Worm (Caenorhabditis elegans) whole organism, early embryonic: ENCODE measurements around the gene slc-30A9.

Experiments
- B0310.2 ChIP-seq: sonication (generic microtip); optimal IDR thresholded peaks from 2 replicates; lab custom pipeline; 2016; ENCODE audit warnings: mild to moderate bottlenecking, missing genetic modification characterization, missing compliant biosample characterization
- F13C5.2 ChIP-seq: sonication (generic microtip); optimal IDR thresholded peaks from 2 replicates; lab custom pipeline; 2017; ENCODE audit warnings: mild to moderate bottlenecking, missing genetic modification characterization, inconsistent platforms, missing compliant biosample characterization
- aly-1 ChIP-seq: sonication (generic microtip); optimal IDR thresholded peaks from 2 replicates; lab custom pipeline; 2016; ENCODE audit warnings: missing genetic modification characterization, missing compliant biosample characterization
- ama-1 ChIP-seq: fragments of 150-350 bp; optimal IDR thresholded peaks from 2 replicates; lab custom pipeline; 2014
- ceh-13 ChIP-seq: fragments of 200-800 bp; sonication (Bioruptor generic); optimal IDR thresholded peaks from 2 replicates; lab custom pipeline; 2018; ENCODE audit warnings: mild to moderate bottlenecking, missing genetic modification characterization, missing compliant biosample characterization
- ceh-36 ChIP-seq: sonication (generic microtip); optimal IDR thresholded peaks from 2 replicates; lab custom pipeline; 2016; ENCODE audit warnings: missing genetic modification characterization, inconsistent platforms, missing compliant biosample characterization
- ets-7 ChIP-seq: sonication (generic microtip); optimal IDR thresholded peaks from 2 replicates; lab custom pipeline; 2016; ENCODE audit warnings: missing genotype, missing genetic modification characterization, missing compliant biosample characterization
- flt-1 ChIP-seq: fragments of 200-800 bp; sonication (Bioruptor generic); IDR thresholded peaks from 2 replicates; pipeline ENCODE4 v1.3.6; 2022; ENCODE audit warnings: missing genetic modification characterization, missing compliant biosample characterization
- hmbx-1 ChIP-seq: sonication (generic microtip); optimal IDR thresholded peaks from 2 replicates; lab custom pipeline; 2016; ENCODE audit warnings: mild to moderate bottlenecking, missing genetic modification characterization, missing compliant biosample characterization
- hmg-4 ChIP-seq: fragments of 200-800 bp; sonication (Bioruptor generic); optimal IDR thresholded peaks from 2 replicates; lab custom pipeline; 2018; ENCODE audit warnings: mild to moderate bottlenecking, missing genetic modification characterization, missing compliant biosample characterization
- hnd-1 ChIP-seq: sonication (generic microtip); optimal IDR thresholded peaks from 2 replicates; lab custom pipeline; 2016; ENCODE audit warnings: missing genetic modification characterization, missing compliant biosample characterization
- pes-1 ChIP-seq: fragments of 200-800 bp; sonication (Bioruptor generic); IDR thresholded peaks from 2 replicates; pipeline ENCODE4 v1.3.6; 2022; ENCODE audit warnings: missing genetic modification reagents, missing genetic modification characterization, missing compliant biosample characterization
- scrt-1 ChIP-seq: fragments of 200-800 bp; sonication (Bioruptor generic); IDR thresholded peaks from 2 replicates; pipeline ENCODE4 v1.3.6; 2022; ENCODE audit warnings: missing genetic modification characterization, missing compliant biosample characterization
- sea-1 ChIP-seq: fragments of 200-800 bp; sonication (Bioruptor generic); conservative IDR thresholded peaks from 2 replicates; pipeline ENCODE4 v1.3.6; 2022; ENCODE audit warnings: missing genetic modification characterization, missing compliant biosample characterization
- tbx-11 ChIP-seq: fragments of 200-800 bp; sonication (Bioruptor generic); IDR thresholded peaks from 2 replicates; pipeline ENCODE4 v1.3.6; 2022; ENCODE audit warnings: missing genetic modification characterization, missing compliant biosample characterization
- tbx-37 ChIP-seq: fragments of 200-800 bp; sonication (Bioruptor generic); conservative IDR thresholded peaks from 2 replicates; pipeline ENCODE4 v1.3.6; 2022; ENCODE audit warnings: missing genetic modification reagents, missing genetic modification characterization, missing compliant biosample characterization
- tra-4 ChIP-seq: sonication (generic microtip); optimal IDR thresholded peaks from 2 replicates; lab custom pipeline; 2017; ENCODE audit warnings: missing genetic modification characterization, missing compliant biosample characterization

Gene slc-30A9

ce11 chrIII:2698740-2699139 lies at the start of gene slc-30A9:
TSS of gene slc-30A9 (minus strand) at chrIII:2698817.
- no peak for TF ChIP-seq flt-1 (GFP tag; lab: Robert Waterston, UW)
- TF ChIP-seq sea-1 (GFP tag; lab: Robert Waterston, UW) = no peak
- TF ChIP-seq B0310.2 (tag; lab: Kevin White, UChicago) = no peak
- TF ChIP-seq hnd-1 = no peak
- no peak for TF ChIP-seq ceh-36 (tag; lab: Kevin White, UChicago)
- no peak for TF ChIP-seq tra-4 (tag; lab: Kevin White, UChicago)

ce11 chrIII:2746553-2746952 lies 47.9 kb upstream of the slc-30A9 start, which contains the start of gene Y71H2AM.14:
TSS of gene Y71H2AM.14 (minus strand) at chrIII:2746653.
- TF ChIP-seq tbx-11 (GFP tag; lab: Robert Waterston, UW) (no peak), scrt-1 (GFP tag; lab: Robert Waterston, UW) (no peak), pes-1 (GFP tag; lab: Robert Waterston, UW) (no peak), aly-1 (tag; lab: Kevin White, UChicago) (no peak)

- no peak for TF ChIP-seq ets-7
- TF ChIP-seq tbx-11 (GFP tag; lab: Robert Waterston, UW) = no peak
- no peak for TF ChIP-seq sea-1 (GFP tag; lab: Robert Waterston, UW)
- no peak for TF ChIP-seq hnd-1
- no peak for TF ChIP-seq ceh-13 (GFP tag; lab: Kevin White, UChicago)
- TF ChIP-seq scrt-1 (GFP tag; lab: Robert Waterston, UW) = no peak
- TF ChIP-seq pes-1 (GFP tag; lab: Robert Waterston, UW) = no peak
- no peak for TF ChIP-seq tra-4 (tag; lab: Kevin White, UChicago)
- no peak for TF ChIP-seq flt-1 (GFP tag; lab: Robert Waterston, UW)
- TF ChIP-seq F13C5.2 (tag; lab: Kevin White, UChicago) = no peak
- TF ChIP-seq tbx-37 (GFP tag; lab: Robert Waterston, UW) = no peak
- TF ChIP-seq ama-1 = no peak
Observed at ce11 chrIII:2739469-2739868, 40.9 kb upstream of the slc-30A9 start, which contains the start of gene cest-25. TSS of gene cest-25 (minus strand) at chrIII:2739531.

- TF ChIP-seq pes-1 (GFP tag; lab: Robert Waterston, UW) (no peak), B0310.2 (tag; lab: Kevin White, UChicago) (no peak), ets-7 (no peak), flt-1 (GFP tag; lab: Robert Waterston, UW) (no peak), F13C5.2 (tag; lab: Kevin White, UChicago) (no peak), hmg-4 (no peak), scrt-1 (GFP tag; lab: Robert Waterston, UW) (no peak), ama-1 (no peak), hmbx-1 (tag; lab: Kevin White, UChicago) (no peak), tra-4 (tag; lab: Kevin White, UChicago) (no peak), ceh-13 (GFP tag; lab: Kevin White, UChicago) (no peak), sea-1 (GFP tag; lab: Robert Waterston, UW) (no peak), ceh-36 (tag; lab: Kevin White, UChicago) (no peak), hnd-1 (no peak), tbx-37 (GFP tag; lab: Robert Waterston, UW) (no peak), tbx-11 (GFP tag; lab: Robert Waterston, UW) (no peak), aly-1 (tag; lab: Kevin White, UChicago) (no peak)
Observed at ce11 chrIII:2733606-2734183, 35.1 kb upstream of the slc-30A9 start, which contains the start of gene Y71H2AM.12. TSS of gene Y71H2AM.12 (minus strand) at chrIII:2734091.

ce11 chrIII:2725221-2726203 lies 26.9 kb upstream of the slc-30A9 start, which contains the start of gene cosa-1:
TSS of gene cosa-1 (plus strand) at chrIII:2726116.
- no peak for TF ChIP-seq tbx-11 (GFP tag; lab: Robert Waterston, UW)
- no peak for TF ChIP-seq sea-1 (GFP tag; lab: Robert Waterston, UW)
- no peak for TF ChIP-seq pes-1 (GFP tag; lab: Robert Waterston, UW)
- no peak for TF ChIP-seq hnd-1
- TF ChIP-seq ceh-13 (GFP tag; lab: Kevin White, UChicago) = no peak
- no peak for TF ChIP-seq ets-7
- TF ChIP-seq hmg-4 = no peak
- no peak for TF ChIP-seq hmbx-1 (tag; lab: Kevin White, UChicago)
- no peak for TF ChIP-seq aly-1 (tag; lab: Kevin White, UChicago)
- no peak for TF ChIP-seq B0310.2 (tag; lab: Kevin White, UChicago)
- no peak for TF ChIP-seq tra-4 (tag; lab: Kevin White, UChicago)
- TF ChIP-seq tbx-37 (GFP tag; lab: Robert Waterston, UW) = no peak
- no peak for TF ChIP-seq scrt-1 (GFP tag; lab: Robert Waterston, UW)
- no peak for TF ChIP-seq flt-1 (GFP tag; lab: Robert Waterston, UW)
- no peak for TF ChIP-seq F13C5.2 (tag; lab: Kevin White, UChicago)
- TF ChIP-seq ama-1 = no peak

- no peak for TF ChIP-seq tbx-11 (GFP tag; lab: Robert Waterston, UW)
- no peak for TF ChIP-seq flt-1 (GFP tag; lab: Robert Waterston, UW)
- no peak for TF ChIP-seq B0310.2 (tag; lab: Kevin White, UChicago)
Observed at ce11 chrIII:2724992-2725220, 26.3 kb upstream of the slc-30A9 start, which contains the start of gene Y71H2AM.11. TSS of gene Y71H2AM.11 (minus strand) at chrIII:2725092.

ce11 chrIII:2716514-2716913 lies 17.9 kb upstream of the slc-30A9 start, which contains the start of gene tmem-132:
TSS of gene tmem-132 (minus strand) at chrIII:2716614.
- TF ChIP-seq hnd-1 (no peak), hmbx-1 (tag; lab: Kevin White, UChicago) (no peak), ceh-13 (GFP tag; lab: Kevin White, UChicago) (no peak)
